Worm (Caenorhabditis elegans) whole organism, midembryonic: Measurements from ENCODE around the gene srt-29.

Experiments
- T22C8.4 ChIP-seq: fragments of 200-800 bp; sonication (Bioruptor generic); IDR thresholded peaks from 2 replicates; pipeline ENCODE4 v1.3.6; 2022; ENCODE audit warnings: missing genetic modification characterization, missing compliant biosample characterization
- cog-1 ChIP-seq: sonication (generic microtip); optimal IDR thresholded peaks from 2 replicates; lab custom pipeline; 2016; ENCODE audit warnings: missing genetic modification characterization, missing compliant biosample characterization
- flt-1 ChIP-seq: fragments of 200-800 bp; sonication (Bioruptor generic); IDR thresholded peaks from 2 replicates; pipeline ENCODE4 v1.3.6; 2022; ENCODE audit warnings: missing genetic modification characterization, missing compliant biosample characterization
- klf-2 ChIP-seq: fragments of 200-800 bp; sonication (Bioruptor generic); conservative IDR thresholded peaks from 2 replicates; pipeline ENCODE4 v1.3.6; 2022; ENCODE audit warnings: missing genetic modification reagents, missing genetic modification characterization, missing compliant biosample characterization
- med-1 ChIP-seq: sonication (generic microtip); optimal IDR thresholded peaks from 2 replicates; lab custom pipeline; 2017; ENCODE audit warnings: missing genetic modification characterization, mild to moderate bottlenecking, missing compliant biosample characterization, antibody characterized with exemption, missing genetic modification reagents; ENCODE audit not compliant: insufficient read depth
- ref-1 ChIP-seq: fragments of 200-800 bp; sonication (Bioruptor generic); conservative IDR thresholded peaks from 2 replicates; pipeline ENCODE4 v1.3.6; 2022; ENCODE audit warnings: missing genetic modification reagents, missing genetic modification characterization, missing compliant biosample characterization
- tab-1 ChIP-seq: fragments of 200-800 bp; sonication (Bioruptor generic); IDR thresholded peaks from 2 replicates; pipeline ENCODE4 v1.3.6; 2022; ENCODE audit warnings: missing genetic modification characterization, missing compliant biosample characterization
- ztf-23 ChIP-seq: fragments of 200-800 bp; sonication (Bioruptor generic); IDR thresholded peaks from 2 replicates; pipeline ENCODE4 v1.3.6; 2022; ENCODE audit warnings: missing genetic modification reagents, missing genetic modification characterization, missing compliant biosample characterization
- ztf-29 ChIP-seq: fragments of 200-800 bp; sonication (Bioruptor generic); IDR thresholded peaks from 2 replicates; pipeline ENCODE4 v1.3.6; 2022; ENCODE audit warnings: missing genetic modification reagents, missing genetic modification characterization, missing compliant biosample characterization

Gene srt-29

DNA sequence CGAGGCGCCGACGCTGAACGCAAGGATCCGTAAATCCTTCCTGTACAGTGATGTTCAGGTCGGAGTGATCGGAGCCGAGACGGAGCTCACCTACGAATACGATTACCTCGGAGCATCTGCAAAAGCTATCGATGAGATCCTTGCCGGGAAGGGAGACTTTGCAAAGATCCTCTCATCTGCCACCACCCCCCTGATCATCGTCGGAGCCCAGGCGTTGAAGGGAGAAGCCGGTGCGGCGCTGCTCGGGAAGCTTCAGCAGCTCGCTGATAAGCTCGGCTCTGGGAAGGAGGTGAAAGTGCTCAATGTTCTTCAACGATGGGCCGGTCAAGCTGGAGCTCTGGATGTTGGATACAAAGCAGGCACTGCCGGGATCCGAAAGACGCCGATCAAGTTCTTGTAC, 15.6 kb downstream of the srt-29 start:
- TF ChIP-seq klf-2 (GFP tag; lab: Robert Waterston, UW) = no peak
- TF ChIP-seq flt-1 (GFP tag; lab: Robert Waterston, UW) = no peak
- no peak for TF ChIP-seq ref-1 (GFP tag; lab: Robert Waterston, UW)
- no peak for TF ChIP-seq cog-1
- TF ChIP-seq med-1 = no peak
- no peak for TF ChIP-seq tab-1

ce11 chrV:2702883-2703282, 16.1 kb downstream of the srt-29 start:
- TF ChIP-seq med-1 (no peak), cog-1 (no peak), T22C8.4 (GFP tag; lab: Robert Waterston, UW) (no peak), ref-1 (GFP tag; lab: Robert Waterston, UW) (no peak), klf-2 (GFP tag; lab: Robert Waterston, UW) (no peak), ztf-23 (no peak), ztf-29 (GFP tag; lab: Robert Waterston, UW) (no peak), tab-1 (no peak)

- no peak for TF ChIP-seq T22C8.4 (GFP tag; lab: Robert Waterston, UW)
- no peak for TF ChIP-seq tab-1
- no peak for TF ChIP-seq ztf-29 (GFP tag; lab: Robert Waterston, UW)
- no peak for TF ChIP-seq med-1
- TF ChIP-seq ref-1 (GFP tag; lab: Robert Waterston, UW) = no peak
- TF ChIP-seq cog-1 = no peak
- TF ChIP-seq ztf-23 = no peak
- no peak for TF ChIP-seq flt-1 (GFP tag; lab: Robert Waterston, UW)
- no peak for TF ChIP-seq klf-2 (GFP tag; lab: Robert Waterston, UW)
Measured at ce11 chrV:2698826-2699225, 20.1 kb downstream of the srt-29 start, which contains the start of gene nuo-5. Gene nuo-5 (plus strand): TSS chrV:2698972.

ce11 chrV:2697693-2698092, 21.2 kb downstream of the srt-29 start:
- TF ChIP-seq ztf-23 (no peak), flt-1 (GFP tag; lab: Robert Waterston, UW) (0 out of 2 replicates have a peak, but pooled peaks have one; percentile 58), med-1 (peak; percentile 12)

DNA sequence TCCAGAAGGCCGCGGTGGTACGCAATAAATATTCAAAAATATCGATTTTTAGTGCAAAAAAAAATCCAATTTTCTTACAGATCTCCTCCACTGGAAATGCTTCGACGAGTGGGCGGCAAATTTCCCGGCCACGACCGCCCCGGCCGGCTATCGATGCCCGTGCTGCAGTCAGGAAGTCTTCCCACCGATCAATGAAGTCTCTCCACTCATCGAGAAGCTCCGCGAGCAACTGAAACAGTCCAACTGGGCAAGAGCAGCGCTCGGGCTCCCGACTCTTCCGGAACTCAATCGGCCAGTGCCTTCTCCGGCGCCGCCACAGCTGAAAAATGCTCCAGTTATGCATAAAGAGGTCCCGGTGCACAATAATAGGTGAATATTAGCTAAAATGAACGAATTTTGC, 23.0 kb downstream of the srt-29 start, which contains the start of gene Y45G12B.3:
TSS of gene Y45G12B.3 (minus strand) at position 320 of the 400 bp plus-strand sequence.
- TF ChIP-seq cog-1 (no peak), klf-2 (GFP tag; lab: Robert Waterston, UW) (no peak), ztf-29 (GFP tag; lab: Robert Waterston, UW) (no peak), tab-1 (no peak), ref-1 (GFP tag; lab: Robert Waterston, UW) (no peak), flt-1 (GFP tag; lab: Robert Waterston, UW) (no peak), med-1 (no peak), T22C8.4 (GFP tag; lab: Robert Waterston, UW) (no peak), ztf-23 (no peak)

DNA sequence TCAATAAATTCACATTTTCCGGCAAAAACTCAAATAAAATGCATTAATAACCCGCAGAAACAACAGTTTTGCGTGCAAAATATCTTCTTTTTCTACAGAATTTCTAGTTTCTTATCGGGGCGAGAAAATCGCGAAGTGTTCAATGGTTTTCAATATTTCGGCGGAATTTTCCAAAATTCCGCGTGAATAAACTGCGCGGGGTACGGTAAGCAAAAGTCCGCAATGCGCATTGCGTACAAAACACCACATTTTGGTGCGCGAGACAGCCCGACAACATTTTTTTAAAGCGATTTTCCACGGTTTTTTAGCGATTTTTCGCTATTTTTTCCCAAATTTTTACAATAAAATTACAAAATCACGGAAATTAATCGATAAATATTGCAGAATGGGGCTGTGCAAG, 24.5 kb downstream of the srt-29 start, which contains the start of gene Y45G12B.2:
TSS of gene Y45G12B.2 (plus strand) at position 383 of the 400 bp plus-strand sequence.
- TF ChIP-seq ztf-29 (GFP tag; lab: Robert Waterston, UW) (no peak), ztf-23 (no peak), ref-1 (GFP tag; lab: Robert Waterston, UW) (no peak), med-1 (no peak), tab-1 (no peak), T22C8.4 (GFP tag; lab: Robert Waterston, UW) (no peak), klf-2 (GFP tag; lab: Robert Waterston, UW) (0 out of 2 replicates have a peak, but pooled peaks have one; percentile 25), flt-1 (GFP tag; lab: Robert Waterston, UW) (no peak)

DNA sequence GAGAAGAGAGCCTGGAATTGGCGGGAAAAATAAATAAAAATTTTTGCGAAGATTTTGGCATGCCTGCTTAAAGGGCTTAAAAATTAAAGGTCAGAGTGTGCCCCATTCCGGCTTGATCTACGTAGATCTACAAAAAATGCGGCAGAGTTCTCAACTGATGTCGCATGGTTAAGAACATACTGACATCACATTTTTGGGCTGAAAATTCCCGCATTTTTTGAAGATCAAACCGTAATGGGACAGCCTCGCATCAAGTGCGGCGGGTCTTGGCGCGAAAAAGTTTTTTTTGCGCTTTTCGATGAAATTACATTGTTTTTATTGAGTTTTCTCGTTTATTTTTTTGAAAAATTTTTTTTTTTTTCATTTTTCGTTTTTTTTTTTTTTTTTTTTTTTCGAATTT, 28.0 kb downstream of the srt-29 start:
- TF ChIP-seq flt-1 (GFP tag; lab: Robert Waterston, UW) (no peak), ref-1 (GFP tag; lab: Robert Waterston, UW) (no peak), ztf-29 (GFP tag; lab: Robert Waterston, UW) (no peak), ztf-23 (no peak), tab-1 (no peak), med-1 (no peak), cog-1 (no peak), T22C8.4 (GFP tag; lab: Robert Waterston, UW) (no peak), klf-2 (GFP tag; lab: Robert Waterston, UW) (no peak)

DNA sequence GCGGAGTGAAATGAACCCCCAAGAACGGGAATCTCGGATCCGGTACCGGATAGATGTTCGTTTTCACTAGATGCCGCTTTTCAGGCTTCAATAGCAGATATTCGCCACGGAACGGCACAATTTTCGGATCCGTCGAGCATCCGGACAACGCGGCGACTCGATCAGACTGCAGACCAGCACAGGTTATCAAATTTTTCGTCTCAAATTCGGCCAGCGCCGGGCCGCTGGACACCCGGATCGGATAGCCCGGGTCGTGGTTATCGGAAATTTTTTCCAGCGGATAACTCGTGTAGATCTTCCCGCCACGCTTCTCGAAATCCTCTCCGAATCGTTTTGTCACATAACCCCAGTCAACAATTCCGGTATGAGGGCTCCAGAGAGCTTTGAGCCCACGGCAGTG, 28.5 kb downstream of the srt-29 start:
- TF ChIP-seq cog-1 (no peak), ref-1 (GFP tag; lab: Robert Waterston, UW) (no peak)

DNA sequence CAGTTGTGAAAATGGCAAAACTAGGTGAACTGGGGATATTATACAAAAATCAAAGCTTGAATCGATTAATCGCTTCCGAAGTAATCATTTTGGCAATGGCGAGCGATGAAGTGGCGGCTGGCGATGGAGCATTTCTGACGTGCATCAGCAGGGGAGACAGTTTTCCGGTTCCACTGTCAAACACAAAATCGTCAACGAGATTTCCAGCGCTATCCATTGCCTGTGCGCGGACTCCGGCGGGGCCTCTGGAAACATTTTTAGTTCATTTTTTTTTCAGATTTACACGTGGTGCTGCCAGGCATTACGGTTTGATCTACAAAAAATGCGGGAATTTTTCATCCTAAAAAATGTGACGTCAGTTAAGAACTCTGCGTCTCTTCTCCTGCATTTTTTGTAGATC, 30.4 kb downstream of the srt-29 start:
- no peak for TF ChIP-seq tab-1
- TF ChIP-seq T22C8.4 (GFP tag; lab: Robert Waterston, UW) = no peak
- no peak for TF ChIP-seq klf-2 (GFP tag; lab: Robert Waterston, UW)
- TF ChIP-seq ztf-29 (GFP tag; lab: Robert Waterston, UW) = no peak
- TF ChIP-seq cog-1 = no peak
- TF ChIP-seq ref-1 (GFP tag; lab: Robert Waterston, UW) = no peak
- no peak for TF ChIP-seq flt-1 (GFP tag; lab: Robert Waterston, UW)
- no peak for TF ChIP-seq ztf-23
- no peak for TF ChIP-seq med-1

ce11 chrV:2684227-2684626, 34.7 kb downstream of the srt-29 start:
- TF ChIP-seq flt-1 (GFP tag; lab: Robert Waterston, UW) = no peak
- TF ChIP-seq tab-1 = no peak
- no peak for TF ChIP-seq ztf-23
- no peak for TF ChIP-seq med-1
- no peak for TF ChIP-seq klf-2 (GFP tag; lab: Robert Waterston, UW)

DNA sequence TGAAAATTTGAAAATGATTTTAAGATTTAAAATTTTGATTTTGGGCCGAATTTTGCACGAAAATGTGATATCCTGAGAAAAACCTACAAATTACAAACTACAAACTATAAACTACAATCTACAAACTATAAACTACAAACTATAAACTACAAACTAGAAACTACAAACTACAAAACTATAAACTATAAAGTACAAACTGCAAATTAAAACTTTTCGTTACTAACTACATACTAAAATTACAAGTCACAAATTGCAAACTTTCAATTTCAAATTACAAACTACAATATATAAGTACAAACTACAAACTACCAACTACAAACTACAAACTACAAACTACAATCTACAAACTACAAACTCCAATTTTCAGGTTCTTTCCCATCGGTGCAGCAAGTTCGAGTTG, 35.4 kb downstream of the srt-29 start:
- TF ChIP-seq ztf-29 (GFP tag; lab: Robert Waterston, UW) (no peak), med-1 (no peak)
